Fruit fly (Drosophila melanogaster) whole organism, pupa: ENCODE data around the gene CG5440.

Source experiments
- CG10348 ChIP-seq: fragments of 200-800 bp; sonication (Bioruptor generic); IDR thresholded peaks from 2 replicates; pipeline ENCODE4 v1.3.6; 2022; ENCODE audit warnings: missing biosample characterization, missing genetic modification characterization
- CG12605 ChIP-seq: fragments of 200-800 bp; sonication (Bioruptor generic); IDR thresholded peaks from 2 replicates; pipeline ENCODE4 v1.3.6; 2022; ENCODE audit warnings: missing biosample characterization, missing genetic modification characterization
- CG13204 ChIP-seq: fragments of 200-800 bp; sonication (Bioruptor generic); optimal IDR thresholded peaks from 2 replicates; lab custom pipeline; 2018; ENCODE audit warnings: missing biosample characterization, mild to moderate bottlenecking, missing genetic modification characterization, moderate library complexity
- CG14655 ChIP-seq: fragments of 200-800 bp; sonication (Bioruptor generic); optimal IDR thresholded peaks from 3 replicates; lab custom pipeline; 2017; ENCODE audit warnings: mild to moderate bottlenecking, missing biosample characterization, missing genetic modification reagents, missing genetic modification characterization
- CG15710 ChIP-seq: fragments of 200-800 bp; sonication (Bioruptor generic); optimal IDR thresholded peaks from 2 replicates; lab custom pipeline; 2018; ENCODE audit warnings: missing biosample characterization, mild to moderate bottlenecking, missing genetic modification characterization, moderate library complexity
- CG17806 ChIP-seq: fragments of 200-800 bp; sonication (Bioruptor generic); optimal IDR thresholded peaks from 2 replicates; lab custom pipeline; 2018; ENCODE audit warnings: missing biosample characterization, mild to moderate bottlenecking, missing genetic modification characterization, moderate library complexity
- CG32121 ChIP-seq: fragments of 200-800 bp; sonication (Bioruptor generic); IDR thresholded peaks from 2 replicates; pipeline ENCODE4 v1.3.6; 2022; ENCODE audit warnings: missing biosample characterization, missing genetic modification characterization
- CG34367 ChIP-seq: fragments of 200-800 bp; sonication (Bioruptor generic); optimal IDR thresholded peaks from 2 replicates; lab custom pipeline; 2018; ENCODE audit warnings: missing biosample characterization, mild to moderate bottlenecking, missing genetic modification characterization
- CG4496 ChIP-seq: fragments of 200-800 bp; sonication (Bioruptor generic); IDR thresholded peaks from 3 replicates; pipeline ENCODE4 v1.3.6; 2022; ENCODE audit warnings: missing biosample characterization, missing genetic modification characterization
- CG8159 ChIP-seq: fragments of 200-800 bp; sonication (Bioruptor generic); optimal IDR thresholded peaks from 3 replicates; lab custom pipeline; 2018; ENCODE audit warnings: missing biosample characterization, mild to moderate bottlenecking, missing genetic modification characterization, moderate library complexity
- CG8301 ChIP-seq: fragments of 200-800 bp; sonication (Bioruptor generic); optimal IDR thresholded peaks from 2 replicates; lab custom pipeline; 2018; ENCODE audit warnings: missing biosample characterization, mild to moderate bottlenecking, missing genetic modification characterization
- CG9948 ChIP-seq: fragments of 200-800 bp; sonication (Bioruptor generic); optimal IDR thresholded peaks from 2 replicates; lab custom pipeline; 2018; ENCODE audit warnings: missing biosample characterization, mild to moderate bottlenecking, missing genetic modification characterization, moderate library complexity
- D1 ChIP-seq: fragments of 200-800 bp; sonication (Bioruptor generic); optimal IDR thresholded peaks from 2 replicates; lab custom pipeline; 2018; ENCODE audit warnings: missing biosample characterization, mild to moderate bottlenecking, missing genetic modification characterization, moderate library complexity
- EcR ChIP-seq: fragments of 200-800 bp; sonication (Bioruptor generic); optimal IDR thresholded peaks from 3 replicates; lab custom pipeline; 2019; ENCODE audit warnings: missing biosample characterization, missing genetic modification characterization, mild to moderate bottlenecking, moderate library complexity, missing genetic modification reagents
- Ets98B ChIP-seq: fragments of 200-800 bp; sonication (Bioruptor generic); IDR thresholded peaks from 2 replicates; pipeline ENCODE4 v1.3.6; 2022; ENCODE audit warnings: missing biosample characterization, missing genetic modification characterization
- Pif1A ChIP-seq: fragments of 200-800 bp; sonication (Bioruptor generic); optimal IDR thresholded peaks from 3 replicates; lab custom pipeline; 2016; ENCODE audit warnings: missing biosample characterization, missing genetic modification characterization
- Pif1B ChIP-seq: fragments of 200-800 bp; sonication (Bioruptor generic); optimal IDR thresholded peaks from 3 replicates; lab custom pipeline; 2016; ENCODE audit warnings: missing biosample characterization, missing genetic modification characterization
- Snoo ChIP-seq: fragments of 200-800 bp; sonication (Bioruptor generic); optimal IDR thresholded peaks from 3 replicates; lab custom pipeline; 2017; ENCODE audit warnings: missing biosample characterization, mild to moderate bottlenecking, missing genetic modification characterization, inconsistent platforms
- fd96Ca ChIP-seq: fragments of 200-800 bp; sonication (Bioruptor generic); IDR thresholded peaks from 3 replicates; pipeline ENCODE4 v1.3.6; 2022; ENCODE audit warnings: missing biosample characterization, missing genetic modification characterization
- gl ChIP-seq: fragments of 200-800 bp; sonication (Bioruptor generic); optimal IDR thresholded peaks from 2 replicates; lab custom pipeline; 2018; ENCODE audit warnings: missing biosample characterization, mild to moderate bottlenecking, missing genetic modification characterization
- rn ChIP-seq: fragments of 200-800 bp; sonication (Bioruptor generic); IDR thresholded peaks from 2 replicates; pipeline ENCODE4 v1.3.6; 2022; ENCODE audit warnings: missing biosample characterization, missing genetic modification characterization

CG5440 gene

dm6 chr2L:1333828-1334227 lies at the start of gene CG5440:
Gene CG5440 (plus strand): TSS chr2L:1334128.
- TF ChIP-seq fd96Ca (GFP tag; lab: Robert Waterston, UW) (no peak), CG17806 (tag; lab: Kevin White, UChicago) (no peak), Snoo (tag; lab: Kevin White, UChicago) (no peak)
- TF ChIP-seq, all 21 proteins: peak for 0

dm6 chr2L:1312321-1312720 lies 21.6 kb upstream of the CG5440 start:
- TF ChIP-seq CG13204 (GFP tag; lab: Kevin White, UChicago) (no peak), gl (tag; lab: Kevin White, UChicago) (no peak), CG12605 (GFP tag; lab: Robert Waterston, UW) (no peak), CG10348 (GFP tag; lab: Robert Waterston, UW) (no peak), rn (GFP tag; lab: Robert Waterston, UW) (no peak), D1 (tag; lab: Kevin White, UChicago) (no peak), Pif1A (GFP tag; lab: Kevin White, UChicago) (peak; percentile 27), Snoo (tag; lab: Kevin White, UChicago) (peak; percentile 32), CG17806 (tag; lab: Kevin White, UChicago) (peak; percentile 34), CG14655 (GFP tag; lab: Kevin White, UChicago) (peak; percentile 29), CG8159 (tag; lab: Kevin White, UChicago) (peak; percentile 62), Ets98B (GFP tag; lab: Robert Waterston, UW) (peak; percentile 23; the same call in 1 of the 2 replicates), CG15710 (tag; lab: Kevin White, UChicago) (peak; percentile 61), fd96Ca (GFP tag; lab: Robert Waterston, UW) (no peak; the same call in 2 of the 3 replicates), CG34367 (tag; lab: Kevin White, UChicago) (peak; percentile 37), CG9948 (peak; percentile 37), CG32121 (GFP tag; lab: Robert Waterston, UW) (no peak), Pif1B (GFP tag; lab: Kevin White, UChicago) (peak; percentile 3), CG4496 (GFP tag; lab: Robert Waterston, UW) (peak; percentile 60; the same call in 1 of the 3 replicates), CG8301 (tag; lab: Kevin White, UChicago) (peak; percentile 34), EcR (no peak)

DNA sequence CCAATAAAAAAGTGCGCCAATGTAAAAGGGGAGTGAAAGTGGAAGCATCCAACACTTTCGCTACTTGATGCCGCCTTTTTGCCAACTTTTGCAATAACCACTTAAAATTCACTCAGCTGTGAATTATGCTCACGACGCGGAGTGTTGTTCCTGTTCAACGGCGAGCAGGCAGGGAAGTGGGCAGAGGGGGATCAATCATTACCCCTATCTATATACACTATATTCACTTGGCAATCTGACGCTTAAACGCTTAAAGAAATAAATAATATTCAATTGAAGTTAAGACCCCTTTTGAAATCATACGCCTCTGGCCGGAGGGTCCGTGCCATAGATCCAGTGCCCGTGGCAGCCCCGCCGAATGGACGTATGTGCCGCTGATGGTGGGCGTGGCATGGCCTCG lies 18.6 kb upstream of the CG5440 start:
- no peak for TF ChIP-seq Pif1B (GFP tag; lab: Kevin White, UChicago)
- TF ChIP-seq CG32121 (GFP tag; lab: Robert Waterston, UW): peak; percentile 19; the same call in 1 of the 2 replicates
- no peak for TF ChIP-seq CG13204 (GFP tag; lab: Kevin White, UChicago)
- TF ChIP-seq CG34367 (tag; lab: Kevin White, UChicago): no peak
- TF ChIP-seq CG8301 (tag; lab: Kevin White, UChicago): no peak
- no peak for TF ChIP-seq gl (tag; lab: Kevin White, UChicago)
- no peak for TF ChIP-seq EcR
- peak; percentile 70 for TF ChIP-seq CG4496 (GFP tag; lab: Robert Waterston, UW)
- peak; percentile 23 for TF ChIP-seq CG14655 (GFP tag; lab: Kevin White, UChicago)
- TF ChIP-seq CG15710 (tag; lab: Kevin White, UChicago): no peak
- TF ChIP-seq fd96Ca (GFP tag; lab: Robert Waterston, UW): peak; percentile 72; the same call in 2 of the 3 replicates
- no peak for TF ChIP-seq rn (GFP tag; lab: Robert Waterston, UW)
- no peak for TF ChIP-seq CG10348 (GFP tag; lab: Robert Waterston, UW)
- TF ChIP-seq CG17806 (tag; lab: Kevin White, UChicago): no peak
- peak; percentile 15 for TF ChIP-seq CG8159 (tag; lab: Kevin White, UChicago)
- TF ChIP-seq Pif1A (GFP tag; lab: Kevin White, UChicago): no peak
- TF ChIP-seq D1 (tag; lab: Kevin White, UChicago): no peak
- TF ChIP-seq CG12605 (GFP tag; lab: Robert Waterston, UW): no peak
- TF ChIP-seq CG9948: no peak
- TF ChIP-seq Ets98B (GFP tag; lab: Robert Waterston, UW): peak; percentile 54; the same call in 1 of the 2 replicates
- TF ChIP-seq Snoo (tag; lab: Kevin White, UChicago): no peak
- TF ChIP-seq, all 21 proteins: peak for 6

DNA sequence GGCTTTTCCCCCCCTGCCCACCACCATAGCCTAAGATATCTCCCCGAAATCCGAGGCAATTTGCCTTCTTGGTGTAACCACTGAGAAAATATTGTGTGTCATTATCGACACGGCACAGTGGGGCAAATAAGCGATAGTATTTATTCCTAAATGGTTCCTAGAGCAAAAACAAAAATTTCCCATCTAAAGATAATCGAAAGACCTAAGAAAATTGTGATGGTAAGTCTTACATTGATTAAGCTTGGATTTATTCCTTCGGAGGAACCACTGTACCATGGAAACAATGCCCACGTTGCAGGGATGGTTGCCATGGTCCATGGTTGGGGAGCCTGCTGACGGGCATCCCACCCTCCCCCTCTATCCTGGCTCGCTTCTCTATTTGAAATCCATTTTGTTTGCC lies 17.5 kb upstream of the CG5440 start:
- no peak for TF ChIP-seq CG34367 (tag; lab: Kevin White, UChicago)
- TF ChIP-seq CG8159 (tag; lab: Kevin White, UChicago): peak; percentile 6

dm6 chr2L:1328861-1329260 lies 5.1 kb upstream of the CG5440 start, which contains the start of gene a5:
Gene a5 (plus strand): TSS chr2L:1329161.
- TF ChIP-seq rn (GFP tag; lab: Robert Waterston, UW) (no peak), CG34367 (tag; lab: Kevin White, UChicago) (no peak), D1 (tag; lab: Kevin White, UChicago) (no peak), CG32121 (GFP tag; lab: Robert Waterston, UW) (no peak), CG9948 (no peak), CG14655 (GFP tag; lab: Kevin White, UChicago) (no peak), Ets98B (GFP tag; lab: Robert Waterston, UW) (no peak), CG4496 (GFP tag; lab: Robert Waterston, UW) (no peak), CG15710 (tag; lab: Kevin White, UChicago) (no peak), CG10348 (GFP tag; lab: Robert Waterston, UW) (no peak), fd96Ca (GFP tag; lab: Robert Waterston, UW) (no peak), EcR (no peak), gl (tag; lab: Kevin White, UChicago) (no peak), CG17806 (tag; lab: Kevin White, UChicago) (no peak), CG12605 (GFP tag; lab: Robert Waterston, UW) (no peak), Pif1A (GFP tag; lab: Kevin White, UChicago) (no peak), CG13204 (GFP tag; lab: Kevin White, UChicago) (no peak), Pif1B (GFP tag; lab: Kevin White, UChicago) (no peak), Snoo (tag; lab: Kevin White, UChicago) (no peak)
